Worm (Caenorhabditis elegans) whole organism, early embryonic: Measurements from ENCODE around the gene rad-51.

ENCODE experiments used
- B0310.2 ChIP-seq: sonication (generic microtip); optimal IDR thresholded peaks from 2 replicates; lab custom pipeline; 2016; ENCODE audit warnings: mild to moderate bottlenecking, missing genetic modification characterization, missing compliant biosample characterization
- aly-1 ChIP-seq: sonication (generic microtip); optimal IDR thresholded peaks from 2 replicates; lab custom pipeline; 2016; ENCODE audit warnings: missing genetic modification characterization, missing compliant biosample characterization
- tbx-37 ChIP-seq: fragments of 200-800 bp; sonication (Bioruptor generic); conservative IDR thresholded peaks from 2 replicates; pipeline ENCODE4 v1.3.6; 2022; ENCODE audit warnings: missing genetic modification reagents, missing genetic modification characterization, missing compliant biosample characterization

ce11 chrIV:10242458-10243123, 41.5 kb downstream of the rad-51 start:
- TF ChIP-seq B0310.2 (no peak), tbx-37 (GFP tag; lab: Robert Waterston, UW) (no peak), aly-1 (no peak)
